Fruit fly (Drosophila melanogaster): Measurements from ENCODE around the gene CG6865.

Gene CG6865

DNA sequence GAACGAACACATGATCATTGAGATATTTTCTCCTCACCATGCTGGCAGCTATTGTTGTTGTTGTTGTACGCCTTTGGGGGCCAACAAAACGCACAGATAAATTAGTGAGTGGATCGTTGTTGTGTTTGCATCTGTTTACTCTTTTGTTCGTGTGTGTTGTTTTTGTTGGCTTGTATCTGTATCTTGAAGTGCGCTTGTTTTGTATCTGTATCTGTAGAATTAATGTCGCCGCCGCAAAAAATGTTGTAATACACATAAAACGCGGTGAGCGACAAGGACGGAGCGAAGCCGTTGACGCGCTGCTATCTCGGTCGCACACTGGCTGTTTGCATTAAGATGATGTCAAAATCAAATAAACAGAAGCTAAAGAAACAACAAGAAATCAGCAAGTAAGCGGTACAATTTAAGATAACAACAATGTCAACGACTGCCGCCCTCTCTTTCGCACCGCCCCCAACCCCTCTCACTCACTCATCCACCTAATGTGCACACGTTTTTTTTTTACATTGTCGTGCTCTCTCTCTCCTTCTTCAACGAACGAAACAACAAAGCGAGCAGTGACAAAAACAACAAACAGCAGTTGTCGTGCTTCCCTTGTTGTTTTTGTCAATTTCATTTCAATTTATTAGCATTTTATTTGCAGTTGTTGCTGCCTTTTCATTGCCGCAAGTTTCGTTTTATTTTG, 49.3 kb upstream of the CG6865 start (continued):
- TF ChIP-seq CG14014 (GFP tag; IDR thresholded peaks at IDR 0.05) (peak; percentile 52; the same call in 1 of the 2 replicates), wek (GFP tag; optimal IDR thresholded peaks at IDR 0.05) (peak; percentile 80), Kr (GFP tag; optimal IDR thresholded peaks at IDR 0.05) (peak; percentile 65), Ets97D (GFP tag; optimal IDR thresholded peaks at IDR 0.05) (no peak), YL-1 (GFP tag; optimal IDR thresholded peaks at IDR 0.05) (peak; percentile 59), fd96Cb (tag; optimal IDR thresholded peaks at IDR 0.05) (no peak), ham (GFP tag; IDR thresholded peaks at IDR 0.05) (no peak), peb (GFP tag; IDR thresholded peaks at IDR 0.05) (0 out of 2 replicates have a peak, but pooled peaks have one; percentile 27), Hmr (GFP tag; optimal IDR thresholded peaks at IDR 0.05) (peak; percentile 83), CG15269 (tag; optimal IDR thresholded peaks at IDR 0.05) (peak; percentile 44), gcm (GFP tag; optimal IDR thresholded peaks at IDR 0.05) (peak; percentile 34), ash1 (GFP tag; optimal IDR thresholded peaks at IDR 0.05) (peak; percentile 4), Fer2 (tag; optimal IDR thresholded peaks at IDR 0.05) (peak; percentile 23), NK7.1 (GFP tag; optimal IDR thresholded peaks at IDR 0.05) (no peak), CG7556 (GFP tag; optimal IDR thresholded peaks at IDR 0.05) (peak; percentile 46), mam (GFP tag; optimal IDR thresholded peaks at IDR 0.05) (peak; percentile 18), jigr1 (GFP tag; IDR thresholded peaks at IDR 0.05) (no peak), CG1792 (GFP tag; optimal IDR thresholded peaks at IDR 0.05) (peak; percentile 74), Camta (GFP tag; optimal IDR thresholded peaks at IDR 0.05) (peak; percentile 64), fu2 (GFP tag; optimal IDR thresholded peaks at IDR 0.05) (no peak), CG6791 (GFP tag; IDR thresholded peaks at IDR 0.05; ENCODE audit: partially characterized antibody) (no peak), CG3407 (GFP tag; optimal IDR thresholded peaks at IDR 0.05) (peak; percentile 77), rib (GFP tag; IDR thresholded peaks at IDR 0.05) (peak; percentile 77), fd102C (GFP tag; optimal IDR thresholded peaks at IDR 0.05) (peak; percentile 20), Nf-YB (GFP tag; optimal IDR thresholded peaks at IDR 0.05) (peak; percentile 15), Sry-δ (GFP tag; optimal IDR thresholded peaks at IDR 0.05) (peak; percentile 32), CTCF (GFP tag; optimal IDR thresholded peaks at IDR 0.05) (peak; percentile 45), pan (optimal IDR thresholded peaks at IDR 0.05) (no peak), pan (GFP tag; optimal IDR thresholded peaks at IDR 0.05 in 1 of 2, IDR thresholded peaks at IDR 0.05 in 1 of 2) (peak in 1 of 2 experiments; percentile 82), CG8290 (GFP tag; optimal IDR thresholded peaks at IDR 0.05) (peak; percentile 30), CG8290 (tag; optimal IDR thresholded peaks at IDR 0.05) (peak in 1 of 2 experiments; percentile 14), tna (GFP tag; IDR thresholded peaks at IDR 0.05; ENCODE audit: partially characterized antibody) (no peak), CG7357 (GFP tag; IDR thresholded peaks at IDR 0.05) (no peak), CG10267 (tag; optimal IDR thresholded peaks at IDR 0.05) (peak; percentile 22), stc (GFP tag; IDR thresholded peaks at IDR 0.05) (peak; percentile 63), Blimp-1 (GFP tag; optimal IDR thresholded peaks at IDR 0.05) (peak; percentile 51), ase (GFP tag; IDR thresholded peaks at IDR 0.05) (no peak; the same call in 2 of the 3 replicates), vvl (GFP tag; IDR thresholded peaks at IDR 0.05) (peak; percentile 47; the same call in 1 of the 2 replicates), CG4328 (GFP tag; optimal IDR thresholded peaks at IDR 0.05) (peak; percentile 60), dmrt11E (tag; optimal IDR thresholded peaks at IDR 0.05) (peak; percentile 21), CG6813 (GFP tag; optimal IDR thresholded peaks at IDR 0.05) (peak; percentile 81), sug (tag; optimal IDR thresholded peaks at IDR 0.05) (peak; percentile 95), CG32767 (GFP tag; IDR thresholded peaks at IDR 0.05) (peak; percentile 70; the same call in 1 of the 2 replicates), tup (GFP tag; optimal IDR thresholded peaks at IDR 0.05) (no peak), Atf6 (GFP tag; IDR thresholded peaks at IDR 0.05) (peak; percentile 62), CG32772 (GFP tag; IDR thresholded peaks at IDR 0.05) (no peak), CG8281 (tag; optimal IDR thresholded peaks at IDR 0.05) (peak; percentile 30), dm (GFP tag; optimal IDR thresholded peaks at IDR 0.05) (peak; percentile 36), CG17802 (tag; optimal IDR thresholded peaks at IDR 0.05) (no peak), CG10543 (GFP tag; optimal IDR thresholded peaks at IDR 0.05) (peak; percentile 87)
